Worm (Caenorhabditis elegans) whole organism, dauer: ENCODE data around the gene F53A10.2.
"Not testable (repeated sequence)": the region's sequence is repeated elsewhere in the genome, so short reads cannot be mapped to it uniquely, and the experiment has no call there.

Experiments used
- unc-62 ChIP-seq: sonication (generic microtip); optimal IDR thresholded peaks from 2 replicates; lab custom pipeline; 2017; ENCODE audit warnings: missing biosample characterization, missing genetic modification reagents, missing genetic modification characterization

The F53A10.2 gene

DNA sequence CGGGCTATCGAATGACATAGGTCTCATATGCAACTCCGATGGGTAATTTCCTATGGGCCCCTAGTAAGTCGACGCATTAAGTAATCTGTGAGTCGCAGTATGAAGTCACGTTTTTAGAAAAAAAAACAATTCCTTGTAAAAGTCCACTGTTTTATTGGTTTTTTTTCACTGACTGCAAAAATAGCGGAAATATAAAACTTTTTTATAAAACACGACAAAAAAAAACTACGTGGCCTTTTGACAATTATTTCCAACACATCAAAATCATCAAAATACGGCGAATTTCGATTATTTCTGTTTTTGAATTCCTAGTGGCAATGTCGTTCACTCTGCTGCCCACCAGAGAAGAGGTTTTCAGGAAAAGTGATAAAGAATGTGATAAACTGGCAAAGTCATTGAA, 61.5 kb downstream of the F53A10.2 start, which contains the start of gene clpr-2:
clpr-2 (plus strand) TSS at position 301 of the 400 bp plus-strand sequence.
- no peak for TF ChIP-seq unc-62 (GFP tag; lab: Kevin White, UChicago)

DNA sequence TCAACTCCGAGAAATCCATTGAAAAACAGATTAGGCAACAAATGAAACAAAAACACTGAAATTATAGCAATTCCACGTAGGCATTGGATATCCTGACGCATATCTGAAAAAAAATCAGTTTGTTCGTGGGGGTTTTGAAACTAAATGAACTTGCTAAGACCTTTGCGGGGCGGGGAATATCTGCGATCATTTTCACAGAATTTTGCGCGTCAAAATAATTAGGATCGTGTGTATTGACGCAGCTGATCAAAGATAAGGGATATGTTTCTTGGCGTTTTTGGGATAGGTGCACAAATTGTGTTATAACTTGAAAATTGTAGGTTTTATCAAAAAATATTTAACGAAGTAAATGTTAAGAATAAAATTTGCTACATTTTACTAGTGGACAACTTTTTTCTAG, 69.6 kb downstream of the F53A10.2 start, which contains the start of gene oac-30:
oac-30 (minus strand) TSS at position 101 of the 400 bp plus-strand sequence.
- no peak for TF ChIP-seq unc-62 (GFP tag; lab: Kevin White, UChicago)

DNA sequence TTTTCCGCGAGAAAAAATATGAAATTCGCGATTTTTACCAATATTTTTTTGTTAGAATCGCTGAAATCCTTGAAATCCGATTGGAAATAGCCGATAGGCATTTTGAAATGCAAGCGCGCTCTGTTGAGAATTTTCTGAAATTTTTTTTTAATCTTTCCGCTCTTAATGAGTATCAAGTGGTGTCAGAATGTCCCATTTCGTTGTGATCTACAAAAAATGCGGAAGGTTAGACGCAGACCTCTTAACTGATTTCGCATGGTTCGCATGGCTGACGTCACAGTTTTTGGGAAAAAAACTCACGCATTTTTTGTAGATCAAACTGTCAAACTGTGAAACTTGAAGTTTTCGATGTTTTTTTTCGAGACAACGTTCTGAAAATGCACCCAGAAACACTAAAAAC, 74.6 kb downstream of the F53A10.2 start, which contains the start of gene srw-66:
srw-66 (minus strand) TSS at position 101 of the 400 bp plus-strand sequence.
- TF ChIP-seq unc-62 (GFP tag; lab: Kevin White, UChicago): no peak

DNA sequence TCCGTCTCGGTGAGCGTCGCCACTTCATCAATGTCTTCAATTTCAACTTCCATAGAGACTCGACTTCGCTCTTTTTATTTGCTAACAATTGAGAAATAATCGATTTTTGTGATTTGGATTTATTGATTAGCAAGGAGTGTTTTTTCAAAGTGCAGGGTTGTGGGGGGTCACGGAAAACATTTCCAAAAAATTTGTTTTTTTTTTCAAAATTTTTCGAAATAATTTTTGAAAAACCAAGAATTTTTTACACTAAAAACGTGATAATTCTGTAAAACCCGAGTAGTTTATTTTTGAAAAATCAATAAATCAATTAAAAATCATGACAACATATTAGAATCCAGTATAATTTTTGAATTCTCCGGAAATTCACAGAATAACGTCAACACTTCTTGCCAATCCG, 78.3 kb downstream of the F53A10.2 start, which contains the start of gene Y57G7A.5:
Y57G7A.5 (minus strand) TSS at position 101 of the 400 bp plus-strand sequence.
- TF ChIP-seq unc-62 (GFP tag; lab: Kevin White, UChicago): no peak

DNA sequence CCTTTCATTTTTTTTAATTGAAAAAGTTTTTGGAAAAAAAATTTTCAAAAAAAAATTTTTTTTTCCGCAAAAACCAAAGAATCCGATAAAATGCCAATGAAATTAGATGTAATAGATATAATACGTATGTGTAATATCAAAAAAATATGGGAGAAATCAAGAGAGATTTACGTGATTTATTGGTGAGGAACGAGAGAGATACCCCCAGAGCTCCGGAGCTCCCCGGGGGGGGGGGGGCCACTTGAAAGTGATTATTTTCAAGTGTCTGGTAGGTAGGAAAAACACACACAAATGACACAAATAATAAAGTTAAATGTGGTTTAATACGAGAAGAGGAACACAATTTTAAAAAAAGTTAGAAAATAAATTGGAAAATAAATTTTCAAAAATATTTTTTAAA, 79.6 kb downstream of the F53A10.2 start, which contains the start of gene Y57G7A.11:
Y57G7A.11 (minus strand) TSS at position 101 of the 400 bp plus-strand sequence.
- TF ChIP-seq unc-62 (GFP tag; lab: Kevin White, UChicago): no peak

DNA sequence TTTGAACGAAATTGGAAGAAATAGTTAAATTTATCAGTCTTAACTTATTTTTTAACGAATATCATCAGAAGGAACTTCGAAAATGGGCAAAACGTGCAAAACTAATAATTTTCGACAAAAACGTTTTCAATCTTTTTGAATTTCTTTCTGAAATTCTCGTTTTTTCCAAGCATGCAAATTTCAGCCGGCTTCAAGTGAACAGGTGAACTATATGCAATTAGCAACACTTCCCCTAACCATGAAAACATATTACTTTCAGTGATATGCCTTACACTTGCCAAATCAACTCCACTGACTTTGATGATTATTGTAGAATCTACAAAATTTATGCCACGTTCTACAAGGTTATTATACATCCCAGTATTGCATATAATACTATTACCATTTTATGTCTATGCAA, 81.2 kb downstream of the F53A10.2 start, which contains the start of gene srz-63:
srz-63 (plus strand) TSS at position 301 of the 400 bp plus-strand sequence.
- TF ChIP-seq unc-62 (GFP tag; lab: Kevin White, UChicago): not testable (repeated sequence)
